Worm (Caenorhabditis elegans) whole organism, midembryonic: Measurements from ENCODE around the gene Y54G2A.50.

ENCODE experiments used
- cog-1 ChIP-seq: sonication (generic microtip); optimal IDR thresholded peaks from 2 replicates; lab custom pipeline; 2016; ENCODE audit warnings: missing genetic modification characterization, missing compliant biosample characterization
- flt-1 ChIP-seq: fragments of 200-800 bp; sonication (Bioruptor generic); IDR thresholded peaks from 2 replicates; pipeline ENCODE4 v1.3.6; 2022; ENCODE audit warnings: missing genetic modification characterization, missing compliant biosample characterization
- med-1 ChIP-seq: sonication (generic microtip); optimal IDR thresholded peaks from 2 replicates; lab custom pipeline; 2017; ENCODE audit warnings: missing genetic modification characterization, mild to moderate bottlenecking, missing compliant biosample characterization, antibody characterized with exemption, missing genetic modification reagents; ENCODE audit not compliant: insufficient read depth
- ref-1 ChIP-seq: fragments of 200-800 bp; sonication (Bioruptor generic); conservative IDR thresholded peaks from 2 replicates; pipeline ENCODE4 v1.3.6; 2022; ENCODE audit warnings: missing genetic modification reagents, missing genetic modification characterization, missing compliant biosample characterization
- tab-1 ChIP-seq: fragments of 200-800 bp; sonication (Bioruptor generic); IDR thresholded peaks from 2 replicates; pipeline ENCODE4 v1.3.6; 2022; ENCODE audit warnings: missing genetic modification characterization, missing compliant biosample characterization
- ztf-23 ChIP-seq: fragments of 200-800 bp; sonication (Bioruptor generic); IDR thresholded peaks from 2 replicates; pipeline ENCODE4 v1.3.6; 2022; ENCODE audit warnings: missing genetic modification reagents, missing genetic modification characterization, missing compliant biosample characterization
- ztf-29 ChIP-seq: fragments of 200-800 bp; sonication (Bioruptor generic); IDR thresholded peaks from 2 replicates; pipeline ENCODE4 v1.3.6; 2022; ENCODE audit warnings: missing genetic modification reagents, missing genetic modification characterization, missing compliant biosample characterization

ce11 chrIV:2888496-2889101, 29.2 kb upstream of the Y54G2A.50 start:
- TF ChIP-seq ztf-29 (GFP tag; lab: Robert Waterston, UW), result no peak
- no peak for TF ChIP-seq flt-1 (GFP tag; lab: Robert Waterston, UW)
- TF ChIP-seq med-1 (GFP tag; lab: Kevin White, UChicago), result no peak
- no peak for TF ChIP-seq ztf-23 (GFP tag; lab: Robert Waterston, UW)
- no peak for TF ChIP-seq cog-1 (tag; lab: Kevin White, UChicago)
- no peak for TF ChIP-seq ref-1 (GFP tag; lab: Robert Waterston, UW)
- no peak for TF ChIP-seq tab-1 (GFP tag; lab: Robert Waterston, UW)
